Worm (Caenorhabditis elegans) whole organism, mixed stage, embryonic: Measurements from ENCODE around the gene M163.11.

Source experiments
- bed-3 ChIP-seq: fragments of 200-800 bp; sonication (Bioruptor generic); optimal IDR thresholded peaks from 3 replicates; lab custom pipeline; 2018; ENCODE audit warnings: mild to moderate bottlenecking, missing genetic modification characterization, moderate library complexity, missing compliant biosample characterization
- ces-1 ChIP-seq: fragments of 150-350 bp; optimal IDR thresholded peaks from 2 replicates; lab custom pipeline; 2014; ENCODE audit warnings: missing biosample characterization, missing genetic modification reagents, missing genetic modification characterization
- mep-1 ChIP-seq: fragments of 150-350 bp; optimal IDR thresholded peaks from 2 replicates; lab custom pipeline; 2017; ENCODE audit warnings: missing biosample characterization, missing genetic modification reagents, missing genetic modification characterization, inconsistent platforms
- snpc-4 ChIP-seq: fragments of 150-350 bp; optimal IDR thresholded peaks from 2 replicates; lab custom pipeline; 2014; ENCODE audit warnings: missing biosample characterization, missing genetic modification characterization
- unc-39 ChIP-seq: fragments of 150-350 bp; optimal IDR thresholded peaks from 2 replicates; lab custom pipeline; 2014; ENCODE audit warnings: missing biosample characterization, missing genetic modification characterization
- ztf-11 ChIP-seq: fragments of 150-350 bp; optimal IDR thresholded peaks from 2 replicates; lab custom pipeline; 2014; ENCODE audit warnings: missing biosample characterization, missing genetic modification characterization

DNA sequence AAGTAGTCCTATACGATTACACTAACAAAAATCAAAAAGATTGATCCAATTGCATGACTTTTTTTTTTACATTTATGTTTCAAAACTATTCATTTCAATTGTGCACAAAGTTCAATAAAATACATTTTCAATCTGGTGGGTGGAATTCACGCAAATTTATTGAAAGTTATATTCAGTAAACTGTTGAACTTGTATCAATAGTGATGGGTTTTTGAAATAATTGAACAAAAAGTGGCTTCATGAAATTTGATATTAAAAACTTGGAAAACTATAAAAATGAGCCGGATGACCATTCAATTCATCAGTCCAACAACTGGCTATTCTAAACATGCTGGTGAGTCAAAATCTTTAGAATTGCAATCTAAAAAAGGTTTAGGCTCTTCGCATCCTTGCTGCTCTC is 44.1 kb downstream of the M163.11 start, which contains the start of gene nspc-16:
- no peak for TF ChIP-seq snpc-4 (tag; lab: Kevin White, UChicago)
- TF ChIP-seq unc-39 (tag; lab: Kevin White, UChicago) = no peak
- TF ChIP-seq mep-1 (tag; lab: Kevin White, UChicago) = no peak
- no peak for TF ChIP-seq ces-1
- TF ChIP-seq ztf-11 (tag; lab: Kevin White, UChicago) = no peak
- TF ChIP-seq bed-3 (GFP tag; lab: Kevin White, UChicago) = no peak
